Fruit fly (Drosophila melanogaster) whole organism, prepupa: Measurements from ENCODE around the gene Afti.

Experiments
- Blimp-1 ChIP-seq: fragments of 200-800 bp; sonication (Bioruptor generic); optimal IDR thresholded peaks from 3 replicates; lab custom pipeline; 2017; ENCODE audit warnings: missing biosample characterization, missing genetic modification characterization, mild to moderate bottlenecking, moderate library complexity, missing genetic modification reagents
- CG11294 ChIP-seq: fragments of 200-800 bp; sonication (Bioruptor generic); IDR thresholded peaks from 2 replicates; pipeline ENCODE4 v1.3.6; 2022; ENCODE audit warnings: missing biosample characterization, missing genetic modification characterization
- CG11762 ChIP-seq: fragments of 200-800 bp; sonication (Bioruptor generic); optimal IDR thresholded peaks from 3 replicates; lab custom pipeline; 2016; ENCODE audit warnings: missing biosample characterization, missing genetic modification characterization; ENCODE audit not compliant: insufficient read depth
- CG15336 ChIP-seq: fragments of 200-800 bp; sonication (Bioruptor generic); IDR thresholded peaks from 2 replicates; pipeline ENCODE4 v1.3.6; 2022; ENCODE audit warnings: missing biosample characterization, missing genetic modification characterization
- CG1621 ChIP-seq: fragments of 200-800 bp; sonication (Bioruptor generic); optimal IDR thresholded peaks from 3 replicates; lab custom pipeline; 2018; ENCODE audit warnings: missing biosample characterization, mild to moderate bottlenecking, missing genetic modification characterization
- CG16779 ChIP-seq: fragments of 200-800 bp; sonication (Bioruptor generic); optimal IDR thresholded peaks from 3 replicates; lab custom pipeline; 2017; ENCODE audit warnings: missing biosample characterization, mild to moderate bottlenecking, missing genetic modification characterization
- CG3032 ChIP-seq: fragments of 200-800 bp; optimal IDR thresholded peaks from 2 replicates; lab custom pipeline; 2019; ENCODE audit warnings: missing biosample characterization, mild to moderate bottlenecking, missing genetic modification characterization, moderate library complexity
- CG31627 ChIP-seq: fragments of 200-800 bp; sonication (Bioruptor generic); optimal IDR thresholded peaks from 3 replicates; lab custom pipeline; 2016; ENCODE audit warnings: missing biosample characterization, missing genetic modification characterization
- CG32006 ChIP-seq: fragments of 200-800 bp; sonication (Bioruptor generic); optimal IDR thresholded peaks from 3 replicates; lab custom pipeline; 2017; ENCODE audit warnings: missing biosample characterization, mild to moderate bottlenecking, missing genetic modification characterization
- CG34406 ChIP-seq: fragments of 200-800 bp; sonication (Bioruptor generic); optimal IDR thresholded peaks from 3 replicates; lab custom pipeline; 2016; ENCODE audit warnings: missing biosample characterization, missing genetic modification characterization
- CG3919 ChIP-seq: fragments of 200-800 bp; sonication (Bioruptor generic); optimal IDR thresholded peaks from 3 replicates; lab custom pipeline; 2016; ENCODE audit warnings: missing biosample characterization, missing genetic modification characterization
- CG4318 ChIP-seq: fragments of 200-800 bp; sonication (Bioruptor generic); optimal IDR thresholded peaks from 3 replicates; lab custom pipeline; 2017; ENCODE audit warnings: missing biosample characterization, mild to moderate bottlenecking, missing genetic modification characterization
- CG6163 ChIP-seq: fragments of 200-800 bp; sonication (Bioruptor generic); IDR thresholded peaks from 3 replicates; pipeline ENCODE4 v1.3.6; 2022; ENCODE audit warnings: missing biosample characterization, missing genetic modification characterization
- CG6808 ChIP-seq: fragments of 200-800 bp; sonication (Bioruptor generic); optimal IDR thresholded peaks from 3 replicates; lab custom pipeline; 2017; ENCODE audit warnings: missing biosample characterization, missing genetic modification characterization, mild to moderate bottlenecking, moderate library complexity, missing genetic modification reagents
- CG7368 ChIP-seq: fragments of 200-800 bp; sonication (Bioruptor generic); optimal IDR thresholded peaks from 3 replicates; lab custom pipeline; 2016; ENCODE audit warnings: missing biosample characterization, missing genetic modification characterization
- CG8119 ChIP-seq: fragments of 200-800 bp; sonication (Bioruptor generic); IDR thresholded peaks from 3 replicates; pipeline ENCODE4 v1.3.6; 2022; ENCODE audit warnings: missing biosample characterization, missing genetic modification characterization
- CG8632 ChIP-seq: fragments of 200-800 bp; sonication (Bioruptor generic); optimal IDR thresholded peaks from 3 replicates; lab custom pipeline; 2016; ENCODE audit warnings: missing biosample characterization, missing genetic modification characterization
- CG9139 ChIP-seq: fragments of 200-800 bp; sonication (Bioruptor generic); optimal IDR thresholded peaks from 3 replicates; lab custom pipeline; 2017; ENCODE audit warnings: missing biosample characterization, mild to moderate bottlenecking, missing genetic modification characterization
- Eip75B ChIP-seq: fragments of 200-800 bp; sonication (Bioruptor generic); optimal IDR thresholded peaks from 3 replicates; lab custom pipeline; 2016; ENCODE audit warnings: missing biosample characterization, missing genetic modification characterization
- Eip93F ChIP-seq: fragments of 200-800 bp; sonication (Bioruptor generic); optimal IDR thresholded peaks from 2 replicates; lab custom pipeline; 2016; ENCODE audit warnings: missing biosample characterization, mild to moderate bottlenecking, missing genetic modification characterization
- Ets21C ChIP-seq: fragments of 200-800 bp; sonication (Bioruptor generic); optimal IDR thresholded peaks from 3 replicates; lab custom pipeline; 2016; ENCODE audit warnings: missing biosample characterization, missing genetic modification characterization
- Ets96B ChIP-seq: fragments of 200-800 bp; optimal IDR thresholded peaks from 2 replicates; lab custom pipeline; 2019; ENCODE audit warnings: missing biosample characterization, mild to moderate bottlenecking, missing genetic modification characterization, moderate library complexity
- Gug ChIP-seq: fragments of 200-800 bp; sonication (Bioruptor generic); IDR thresholded peaks from 2 replicates; pipeline ENCODE4 v1.3.6; 2022; ENCODE audit warnings: missing biosample characterization, missing genetic modification characterization
- Hr38 ChIP-seq: sonication (Bioruptor generic); optimal IDR thresholded peaks from 2 replicates; lab custom pipeline; 2016; ENCODE audit warnings: missing biosample characterization, missing genetic modification characterization
- Hr39 ChIP-seq: fragments of 200-800 bp; sonication (Bioruptor generic); optimal IDR thresholded peaks from 2 replicates; lab custom pipeline; 2016; ENCODE audit warnings: missing biosample characterization, missing genetic modification characterization
- Hr4 ChIP-seq: fragments of 200-800 bp; sonication (Bioruptor generic); optimal IDR thresholded peaks from 3 replicates; lab custom pipeline; 2016; ENCODE audit warnings: missing biosample characterization, missing genetic modification characterization
- Lpt ChIP-seq: fragments of 200-800 bp; sonication (Bioruptor generic); optimal IDR thresholded peaks from 3 replicates; lab custom pipeline; 2016; ENCODE audit warnings: missing biosample characterization, missing genetic modification characterization
- Met ChIP-seq: fragments of 200-800 bp; sonication (Bioruptor generic); optimal IDR thresholded peaks from 3 replicates; lab custom pipeline; 2016; ENCODE audit warnings: missing biosample characterization, missing genetic modification characterization
- OdsH ChIP-seq: fragments of 200-800 bp; sonication (Bioruptor generic); optimal IDR thresholded peaks from 3 replicates; lab custom pipeline; 2016; ENCODE audit warnings: missing biosample characterization, missing genetic modification characterization
- Sox102F ChIP-seq: fragments of 200-800 bp; sonication (Bioruptor generic); optimal IDR thresholded peaks from 2 replicates; lab custom pipeline; 2016; ENCODE audit warnings: missing biosample characterization, mild to moderate bottlenecking, missing genetic modification characterization
- Sox14 ChIP-seq: fragments of 200-800 bp; sonication (Bioruptor generic); optimal IDR thresholded peaks from 3 replicates; lab custom pipeline; 2016; ENCODE audit warnings: missing biosample characterization, missing genetic modification characterization
- Sox15 ChIP-seq: fragments of 200-800 bp; sonication (Bioruptor generic); optimal IDR thresholded peaks from 3 replicates; lab custom pipeline; 2016; ENCODE audit warnings: missing biosample characterization, missing genetic modification characterization
- acj6 ChIP-seq: fragments of 200-800 bp; sonication (Bioruptor generic); optimal IDR thresholded peaks from 3 replicates; lab custom pipeline; 2016; ENCODE audit warnings: missing biosample characterization, missing genetic modification characterization
- cyc ChIP-seq: fragments of 200-800 bp; sonication (Bioruptor generic); optimal IDR thresholded peaks from 3 replicates; lab custom pipeline; 2016; ENCODE audit warnings: missing biosample characterization, missing genetic modification characterization
- dac ChIP-seq: fragments of 200-800 bp; sonication (Bioruptor generic); optimal IDR thresholded peaks from 2 replicates; lab custom pipeline; 2017; ENCODE audit warnings: missing biosample characterization, mild to moderate bottlenecking, missing genetic modification characterization
- eg ChIP-seq: fragments of 200-800 bp; sonication (Bioruptor generic); IDR thresholded peaks from 3 replicates; pipeline ENCODE4 v1.3.6; 2022; ENCODE audit warnings: missing biosample characterization, missing genetic modification characterization
- esn ChIP-seq: fragments of 200-800 bp; sonication (Bioruptor generic); optimal IDR thresholded peaks from 2 replicates; lab custom pipeline; 2016; ENCODE audit warnings: missing biosample characterization, mild to moderate bottlenecking, missing genetic modification characterization, moderate library complexity
- fd59A ChIP-seq: fragments of 200-800 bp; sonication (Bioruptor generic); optimal IDR thresholded peaks from 2 replicates; lab custom pipeline; 2017; ENCODE audit warnings: missing biosample characterization, mild to moderate bottlenecking, missing genetic modification characterization, missing genetic modification reagents
- fd85E ChIP-seq: fragments of 200-800 bp; sonication (Bioruptor generic); optimal IDR thresholded peaks from 3 replicates; lab custom pipeline; 2016; ENCODE audit warnings: missing biosample characterization, missing genetic modification characterization
- fkh ChIP-seq: fragments of 200-800 bp; sonication (Bioruptor generic); optimal IDR thresholded peaks from 3 replicates; lab custom pipeline; 2017; ENCODE audit warnings: missing biosample characterization, mild to moderate bottlenecking, missing genetic modification characterization, moderate library complexity
- lz ChIP-seq: fragments of 200-800 bp; sonication (Bioruptor generic); optimal IDR thresholded peaks from 3 replicates; lab custom pipeline; 2016; ENCODE audit warnings: missing biosample characterization, missing genetic modification characterization
- net ChIP-seq: fragments of 200-800 bp; sonication (Bioruptor generic); optimal IDR thresholded peaks from 3 replicates; lab custom pipeline; 2016; ENCODE audit warnings: missing biosample characterization, missing genetic modification characterization
- pdm3 ChIP-seq: fragments of 200-800 bp; sonication (Bioruptor generic); optimal IDR thresholded peaks from 3 replicates; lab custom pipeline; 2016; ENCODE audit warnings: missing biosample characterization, missing genetic modification characterization
- ss ChIP-seq, 2 experiments: fragments of 200-800 bp; sonication (Bioruptor generic); optimal IDR thresholded peaks; 2 replicates in 1 of 2; 3 replicates in 1 of 2; lab custom pipeline; 2017 to 2018; ENCODE audit warnings: mild to moderate bottlenecking in 2 of 2, missing biosample characterization in 2 of 2, missing genetic modification characterization in 2 of 2, moderate library complexity in 1 of 2
- svp ChIP-seq: fragments of 200-800 bp; sonication (Bioruptor generic); peaks from one replicate; lab custom pipeline; 2016; ENCODE audit warnings: missing biosample characterization, missing genetic modification characterization
- topi ChIP-seq: fragments of 200-800 bp; sonication (Bioruptor generic); optimal IDR thresholded peaks from 3 replicates; lab custom pipeline; 2016; ENCODE audit warnings: missing biosample characterization, missing genetic modification characterization

The Afti gene

dm6 chr3R:14327472-14328104, 1.1 kb upstream of the Afti start, which contains the start of gene spn-B (continued):
- TF ChIP-seq CG15336 (peak; percentile 82), CG7368 (GFP tag; lab: Kevin White, UChicago) (peak; percentile 63), Hr4 (GFP tag; lab: Kevin White, UChicago) (peak; percentile 86), CG3919 (peak; percentile 83), CG8119 (peak; percentile 81), CG11294 (GFP tag; lab: Robert Waterston, UW) (no peak; the same call in 1 of the 2 replicates), Eip93F (GFP tag; lab: Kevin White, UChicago) (no peak), CG6808 (peak; percentile 75), Hr38 (GFP tag; lab: Kevin White, UChicago) (no peak), fd85E (GFP tag; lab: Kevin White, UChicago) (no peak), Met (GFP tag; lab: Kevin White, UChicago) (peak; percentile 88), Lpt (GFP tag; lab: Kevin White, UChicago) (peak; percentile 62), Blimp-1 (GFP tag; lab: Kevin White, UChicago) (peak; percentile 58), ss (GFP tag; optimal IDR thresholded peaks at IDR 0.05; lab: Kevin White, UChicago) (peak; percentile 54 to 75), CG31627 (peak; percentile 77), CG32006 (GFP tag; lab: Kevin White, UChicago) (peak; percentile 73)

- TF ChIP-seq CG16779 (tag; lab: Kevin White, UChicago) (no peak), ss (GFP tag; optimal IDR thresholded peaks at IDR 0.05; lab: Kevin White, UChicago) (no peak), Sox15 (GFP tag; lab: Kevin White, UChicago) (no peak), CG3032 (tag; lab: Kevin White, UChicago) (no peak), CG8632 (GFP tag; lab: Kevin White, UChicago) (no peak), CG31627 (no peak), fd85E (GFP tag; lab: Kevin White, UChicago) (no peak), CG1621 (tag; lab: Kevin White, UChicago) (no peak), CG11294 (GFP tag; lab: Robert Waterston, UW) (no peak), CG4318 (no peak)
- TF ChIP-seq, all 60 proteins: peak for 0
Observed at dm6 chr3R:14327113-14327466, 601 bp upstream of the Afti start.

- TF ChIP-seq Sox14 (GFP tag; lab: Kevin White, UChicago) (no peak), Hr39 (no peak), ss (GFP tag; optimal IDR thresholded peaks at IDR 0.05; lab: Kevin White, UChicago) (no peak), Hr38 (GFP tag; lab: Kevin White, UChicago) (no peak), CG7368 (GFP tag; lab: Kevin White, UChicago) (no peak), Met (GFP tag; lab: Kevin White, UChicago) (no peak), topi (no peak), CG11762 (GFP tag; lab: Kevin White, UChicago) (no peak), CG32006 (GFP tag; lab: Kevin White, UChicago) (no peak), Gug (no peak), Eip75B (GFP tag; lab: Kevin White, UChicago) (no peak), CG6808 (no peak), Sox102F (no peak), CG9139 (GFP tag; lab: Kevin White, UChicago) (no peak), esn (GFP tag; lab: Kevin White, UChicago) (peak; percentile 26), lz (GFP tag; lab: Kevin White, UChicago) (no peak), Ets21C (GFP tag; lab: Kevin White, UChicago) (no peak), CG6163 (GFP tag; lab: Robert Waterston, UW) (peak; percentile 65; the same call in 2 of the 3 replicates), CG4318 (no peak), Ets96B (tag; lab: Kevin White, UChicago) (peak; percentile 52), acj6 (GFP tag; lab: Kevin White, UChicago) (no peak), pdm3 (GFP tag; lab: Kevin White, UChicago) (no peak), CG34406 (no peak), net (GFP tag; lab: Kevin White, UChicago) (no peak), cyc (GFP tag; lab: Kevin White, UChicago) (no peak), fd59A (no peak), dac (GFP tag; lab: Kevin White, UChicago) (no peak), fkh (no peak), CG15336 (peak; percentile 75; the same call in 1 of the 2 replicates), eg (no peak; the same call in 2 of the 3 replicates), svp (GFP tag; lab: Kevin White, UChicago) (no peak), CG31627 (no peak), OdsH (no peak)
Observed at dm6 chr3R:14315912-14316444, 10.5 kb downstream of the Afti start, which contains the start of gene Set8. Gene Set8 (plus strand): TSS chr3R:14316038.
